Worm (Caenorhabditis elegans) whole organism, L3 larva: ENCODE measurements around the gene T22C8.6.

Experiments used
- aly-2 ChIP-seq: fragments of 150-350 bp; optimal IDR thresholded peaks from 2 replicates; lab custom pipeline; 2014; ENCODE audit warnings: missing biosample characterization, missing genetic modification characterization
- ama-1 ChIP-seq: fragments of 150-350 bp; optimal IDR thresholded peaks from 2 replicates; lab custom pipeline; 2018
- ceh-28 ChIP-seq: fragments of 150-350 bp; optimal IDR thresholded peaks from 2 replicates; lab custom pipeline; 2014; ENCODE audit warnings: missing biosample characterization, missing genetic modification reagents, missing genetic modification characterization
- ceh-82 ChIP-seq: fragments of 150-350 bp; optimal IDR thresholded peaks from 2 replicates; lab custom pipeline; 2014; ENCODE audit warnings: missing biosample characterization, missing genetic modification characterization
- ceh-9 ChIP-seq: sonication (generic microtip); optimal IDR thresholded peaks from 2 replicates; lab custom pipeline; 2018; ENCODE audit warnings: missing biosample characterization, missing genetic modification characterization
- egl-27 ChIP-seq: sonication (generic microtip); optimal IDR thresholded peaks from 4 replicates; lab custom pipeline; 2017; ENCODE audit warnings: missing biosample characterization, missing genetic modification reagents, missing genetic modification characterization
- egl-5 ChIP-seq: fragments of 150-350 bp; optimal IDR thresholded peaks from 2 replicates; lab custom pipeline; 2017; ENCODE audit warnings: missing biosample characterization, missing genetic modification reagents, missing genetic modification characterization, inconsistent platforms
- elt-1 ChIP-seq: fragments of 150-350 bp; optimal IDR thresholded peaks from 2 replicates; lab custom pipeline; 2014; ENCODE audit warnings: missing biosample characterization, missing genetic modification characterization
- elt-2 ChIP-seq: sonication (generic microtip); optimal IDR thresholded peaks from 2 replicates; lab custom pipeline; 2016; ENCODE audit warnings: missing genetic modification reagents, mild to moderate bottlenecking, missing genetic modification characterization, missing compliant biosample characterization
- elt-3 ChIP-seq, 3 experiments: fragments of 150-350 bp in 1 of 3; sonication (generic microtip) in 2 of 3; optimal IDR thresholded peaks; 2 replicates in 2 of 3; 4 replicates in 1 of 3; lab custom pipeline; 2014 to 2017; ENCODE audit warnings: missing biosample characterization in 3 of 3, missing genetic modification characterization in 3 of 3
- eor-1 ChIP-seq, 2 experiments: fragments of 150-350 bp; optimal IDR thresholded peaks; 2 replicates each; lab custom pipeline; 2014 to 2018; ENCODE audit warnings: missing biosample characterization in 2 of 2, missing genetic modification characterization in 2 of 2
- fkh-10 ChIP-seq: sonication (generic microtip); optimal IDR thresholded peaks from 2 replicates; lab custom pipeline; 2017; ENCODE audit warnings: missing biosample characterization, missing genetic modification reagents, missing genetic modification characterization
- fkh-2 ChIP-seq: fragments of 150-350 bp; optimal IDR thresholded peaks from 2 replicates; lab custom pipeline; 2014; ENCODE audit warnings: missing biosample characterization, missing genetic modification reagents, missing genetic modification characterization
- fos-1 ChIP-seq: fragments of 150-350 bp; optimal IDR thresholded peaks from 2 replicates; lab custom pipeline; 2014; ENCODE audit warnings: missing biosample characterization, missing genetic modification characterization
- hmg-11 ChIP-seq: sonication (generic microtip); optimal IDR thresholded peaks from 2 replicates; lab custom pipeline; 2016; ENCODE audit warnings: missing genetic modification characterization, missing compliant biosample characterization
- jun-1 ChIP-seq: fragments of 150-350 bp; optimal IDR thresholded peaks from 2 replicates; lab custom pipeline; 2014; ENCODE audit warnings: missing biosample characterization, missing genetic modification reagents, missing genetic modification characterization
- lin-15B ChIP-seq: fragments of 150-350 bp; optimal IDR thresholded peaks from 2 replicates; lab custom pipeline; 2014; ENCODE audit warnings: missing biosample characterization, missing genetic modification characterization
- lin-39 ChIP-seq: fragments of 150-350 bp; optimal IDR thresholded peaks from 2 replicates; lab custom pipeline; 2018; ENCODE audit warnings: missing biosample characterization, missing genetic modification reagents, missing genetic modification characterization
- lsy-12 ChIP-seq: sonication (generic microtip); optimal IDR thresholded peaks from 2 replicates; lab custom pipeline; 2016; ENCODE audit warnings: mild to moderate bottlenecking, missing genetic modification characterization, missing compliant biosample characterization
- mml-1 ChIP-seq: fragments of 150-350 bp; sonication (generic microtip); optimal IDR thresholded peaks from 3 replicates; lab custom pipeline; 2014; ENCODE audit warnings: missing biosample characterization, missing genetic modification characterization
- nhr-11 ChIP-seq: fragments of 150-350 bp; optimal IDR thresholded peaks from 2 replicates; lab custom pipeline; 2014; ENCODE audit warnings: missing biosample characterization, missing genetic modification characterization
- nhr-12 ChIP-seq: fragments of 150-350 bp; optimal IDR thresholded peaks from 2 replicates; lab custom pipeline; 2014; ENCODE audit warnings: missing biosample characterization, missing genetic modification characterization
- nhr-23 ChIP-seq: fragments of 150-350 bp; optimal IDR thresholded peaks from 2 replicates; lab custom pipeline; 2014; ENCODE audit warnings: missing biosample characterization, missing genetic modification reagents, missing genetic modification characterization
- nhr-237 ChIP-seq: fragments of 150-350 bp; optimal IDR thresholded peaks from 2 replicates; lab custom pipeline; 2014; ENCODE audit warnings: missing biosample characterization, missing genetic modification characterization
- nhr-25 ChIP-seq: sonication (generic microtip); optimal IDR thresholded peaks from 2 replicates; lab custom pipeline; 2017; ENCODE audit warnings: missing biosample characterization, missing genetic modification characterization
- nhr-43 ChIP-seq: sonication (generic microtip); optimal IDR thresholded peaks from 2 replicates; lab custom pipeline; 2016; ENCODE audit warnings: mild to moderate bottlenecking, missing genetic modification characterization, missing compliant biosample characterization; ENCODE audit not compliant: poor library complexity, severe bottlenecking
- nhr-77 ChIP-seq: fragments of 150-350 bp; optimal IDR thresholded peaks from 2 replicates; lab custom pipeline; 2014; ENCODE audit warnings: missing biosample characterization, missing genetic modification characterization
- pha-4 ChIP-seq: fragments of 150-350 bp; optimal IDR thresholded peaks from 2 replicates; lab custom pipeline; 2014; ENCODE audit warnings: missing biosample characterization, missing genetic modification reagents, missing genetic modification characterization
- snpc-4 ChIP-seq: fragments of 150-350 bp; optimal IDR thresholded peaks from 2 replicates; lab custom pipeline; 2014; ENCODE audit warnings: missing biosample characterization, missing genetic modification characterization
- tbx-2 ChIP-seq: sonication (generic microtip); optimal IDR thresholded peaks from 2 replicates; lab custom pipeline; 2016; ENCODE audit warnings: mild to moderate bottlenecking, missing genetic modification characterization, missing compliant biosample characterization
- unc-39 ChIP-seq: sonication (generic microtip); optimal IDR thresholded peaks from 4 replicates; lab custom pipeline; 2017; ENCODE audit warnings: missing biosample characterization, missing genetic modification characterization
- unc-62 ChIP-seq: fragments of 150-350 bp; sonication (generic microtip); optimal IDR thresholded peaks from 4 replicates; lab custom pipeline; 2014; ENCODE audit warnings: missing biosample characterization, missing genetic modification reagents, missing genetic modification characterization
- zag-1 ChIP-seq: fragments of 150-350 bp; optimal IDR thresholded peaks from 2 replicates; lab custom pipeline; 2014; ENCODE audit warnings: missing biosample characterization, missing genetic modification characterization
- ztf-11 ChIP-seq: fragments of 150-350 bp; optimal IDR thresholded peaks from 2 replicates; lab custom pipeline; 2014; ENCODE audit warnings: missing biosample characterization, missing genetic modification characterization
- ztf-4 ChIP-seq: fragments of 150-350 bp; optimal IDR thresholded peaks from 2 replicates; lab custom pipeline; 2014; ENCODE audit warnings: missing biosample characterization, missing genetic modification characterization

The T22C8.6 gene

DNA sequence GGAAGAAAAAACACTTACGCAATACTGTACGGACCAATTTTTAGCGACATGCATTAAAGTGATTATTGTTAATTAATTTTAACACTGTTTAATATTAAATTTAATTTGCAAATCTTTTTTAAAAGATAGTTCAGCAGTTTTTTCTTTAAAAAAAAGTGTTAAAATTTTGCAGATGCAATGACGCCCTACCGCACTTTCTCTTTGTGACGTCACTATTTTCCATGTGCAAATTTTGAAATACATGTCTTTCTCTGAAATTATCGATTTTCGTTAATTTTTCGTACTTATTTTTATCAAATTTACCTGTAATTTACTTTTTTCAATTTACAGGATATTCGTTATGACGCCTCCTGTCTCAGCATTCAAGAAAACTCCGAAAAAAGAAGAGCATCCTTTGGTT lies 31.5 kb upstream of the T22C8.6 start, which contains the start of the genes piga-1 and eif-2Bepsilon:
Gene piga-1, minus strand, starts transcription at position 174 of the 400 bp plus-strand sequence.
Gene eif-2Bepsilon, plus strand, starts transcription at position 331 of the 400 bp plus-strand sequence.
- peak; percentile 31 for TF ChIP-seq ceh-28 (tag; lab: Kevin White, UChicago)
- no peak for TF ChIP-seq lsy-12 (tag; lab: Kevin White, UChicago)
- no peak for TF ChIP-seq hmg-11 (tag; lab: Kevin White, UChicago)
- peak; percentile 2 for TF ChIP-seq elt-2
- peak; percentile 56 for TF ChIP-seq lin-15B
- TF ChIP-seq pha-4 (tag; lab: Kevin White, UChicago), result peak; percentile 74

- TF ChIP-seq ceh-9 (no peak), nhr-25 (tag; lab: Kevin White, UChicago) (no peak), ceh-28 (tag; lab: Kevin White, UChicago) (no peak), nhr-23 (tag; lab: Kevin White, UChicago) (no peak), fkh-10 (GFP tag; lab: Kevin White, UChicago) (no peak), zag-1 (tag; lab: Kevin White, UChicago) (no peak), egl-27 (tag; lab: Kevin White, UChicago) (no peak), ceh-82 (tag; lab: Kevin White, UChicago) (no peak), jun-1 (tag; lab: Kevin White, UChicago) (no peak), nhr-11 (tag; lab: Kevin White, UChicago) (no peak), lin-39 (tag; lab: Kevin White, UChicago) (no peak), egl-5 (tag; lab: Kevin White, UChicago) (no peak), ztf-4 (no peak), lsy-12 (tag; lab: Kevin White, UChicago) (no peak), nhr-43 (tag; lab: Kevin White, UChicago) (no peak), ama-1 (lab: Kevin White, UChicago) (no peak), elt-2 (no peak), fkh-2 (no peak), fos-1 (tag; lab: Kevin White, UChicago) (no peak), unc-39 (tag; lab: Kevin White, UChicago) (no peak)
These were observed 28.8 kb upstream of the T22C8.6 start, which contains the start of gene atg-10 for ce11 chrII:8658835-8659234. TSS of gene atg-10 (plus strand) at chrII:8659135.

- peak; percentile 58 for TF ChIP-seq egl-5 (tag; lab: Kevin White, UChicago)
- peak; percentile 91 for TF ChIP-seq pha-4 (tag; lab: Kevin White, UChicago)
- TF ChIP-seq elt-2, result peak; percentile 9
- TF ChIP-seq snpc-4 (tag; lab: Kevin White, UChicago), result no peak
- TF ChIP-seq, all 47 proteins: peak for 3
These were observed 20.6 kb upstream of the T22C8.6 start, which contains the start of gene pyr-1 for ce11 chrII:8650644-8651159. TSS of gene pyr-1 (plus strand) at chrII:8651109.

ce11 chrII:8648843-8649242 lies 18.8 kb upstream of the T22C8.6 start:
- no peak for TF ChIP-seq lin-15B
- no peak for TF ChIP-seq fkh-2
- TF ChIP-seq ztf-11 (tag; lab: Kevin White, UChicago), result no peak
- TF ChIP-seq eor-1 (tag; optimal IDR thresholded peaks at IDR 0.05; lab: Kevin White, UChicago), result no peak
- no peak for TF ChIP-seq ama-1 (lab: Kevin White, UChicago)
- no peak for TF ChIP-seq elt-3 (tag; optimal IDR thresholded peaks at IDR 0.05; lab: Kevin White, UChicago)
- no peak for TF ChIP-seq nhr-237 (tag; lab: Kevin White, UChicago)
- no peak for TF ChIP-seq aly-2 (tag; lab: Kevin White, UChicago)
- no peak for TF ChIP-seq nhr-25 (tag; lab: Kevin White, UChicago)
- TF ChIP-seq egl-5 (tag; lab: Kevin White, UChicago), result no peak
- no peak for TF ChIP-seq nhr-77 (tag; lab: Kevin White, UChicago)
- no peak for TF ChIP-seq tbx-2 (tag; lab: Kevin White, UChicago)
- TF ChIP-seq ceh-82 (tag; lab: Kevin White, UChicago), result no peak
- TF ChIP-seq zag-1 (tag; lab: Kevin White, UChicago), result no peak
- TF ChIP-seq unc-39 (tag; lab: Kevin White, UChicago), result no peak
- TF ChIP-seq unc-62 (GFP tag; lab: Kevin White, UChicago), result no peak
- TF ChIP-seq fkh-10 (GFP tag; lab: Kevin White, UChicago), result no peak
- no peak for TF ChIP-seq elt-2
- TF ChIP-seq elt-1 (tag; lab: Kevin White, UChicago), result no peak

DNA sequence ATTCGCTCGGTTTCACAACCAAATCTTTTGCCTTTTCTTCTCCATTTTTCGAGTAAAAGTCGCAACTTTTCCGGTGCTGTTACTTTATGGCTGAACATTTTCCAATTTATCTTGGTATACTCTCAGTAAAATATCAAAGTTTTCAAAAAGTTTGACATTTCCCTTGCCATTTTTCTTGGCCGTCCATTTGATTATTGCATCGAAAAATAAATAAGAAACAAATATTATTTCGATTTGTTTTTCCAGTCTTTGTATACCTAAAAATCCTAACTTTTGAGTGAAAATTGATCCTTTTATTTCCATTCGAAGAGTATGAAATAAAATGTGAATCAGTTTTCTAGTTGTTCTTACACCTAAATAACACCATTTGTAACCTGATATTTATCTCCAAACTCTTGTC lies 16.4 kb upstream of the T22C8.6 start:
- TF ChIP-seq nhr-12 (tag; lab: Kevin White, UChicago) (no peak), lin-39 (tag; lab: Kevin White, UChicago) (no peak), ceh-82 (tag; lab: Kevin White, UChicago) (no peak), elt-3 (tag; optimal IDR thresholded peaks at IDR 0.05; lab: Kevin White, UChicago) (no peak), mml-1 (tag; lab: Kevin White, UChicago) (no peak), tbx-2 (tag; lab: Kevin White, UChicago) (no peak), hmg-11 (tag; lab: Kevin White, UChicago) (no peak), nhr-77 (tag; lab: Kevin White, UChicago) (no peak), ceh-9 (no peak), eor-1 (tag; optimal IDR thresholded peaks at IDR 0.05; lab: Kevin White, UChicago) (no peak), snpc-4 (tag; lab: Kevin White, UChicago) (no peak), ama-1 (lab: Kevin White, UChicago) (no peak)
- TF ChIP-seq, all 47 proteins: peak for 0
